Fruit fly (Drosophila melanogaster) whole organism, embryonic: Measurements from ENCODE around the gene aru.

ENCODE experiments used
- Aef1 ChIP-seq: fragments of 200-800 bp; sonication (Bioruptor generic); IDR thresholded peaks from 3 replicates; pipeline ENCODE4 v1.3.6; 2022; ENCODE audit warnings: missing biosample characterization, missing genetic modification characterization
- CG10274 ChIP-seq: fragments of 200-800 bp; sonication (Bioruptor generic); optimal IDR thresholded peaks from 3 replicates; lab custom pipeline; 2017; ENCODE audit warnings: missing biosample characterization, mild to moderate bottlenecking, missing genetic modification characterization
- CG11085 ChIP-seq: fragments of 200-800 bp; sonication (Bioruptor generic); IDR thresholded peaks from 2 replicates; pipeline ENCODE4 v1.3.6; 2022; ENCODE audit warnings: missing biosample characterization, missing genetic modification characterization
- CG11247 ChIP-seq: fragments of 200-800 bp; sonication (Bioruptor generic); IDR thresholded peaks from 2 replicates; pipeline ENCODE4 v1.3.6; 2022; ENCODE audit warnings: missing biosample characterization, missing genetic modification characterization
- CG11504 ChIP-seq: fragments of 200-800 bp; sonication (Bioruptor generic); optimal IDR thresholded peaks from 3 replicates; lab custom pipeline; 2019; ENCODE audit warnings: missing biosample characterization, mild to moderate bottlenecking, missing genetic modification characterization, moderate library complexity
- CG12236 ChIP-seq: fragments of 200-800 bp; sonication (Bioruptor generic); optimal IDR thresholded peaks from 2 replicates; lab custom pipeline; 2016; ENCODE audit warnings: missing biosample characterization, missing genetic modification characterization
- CG1529 ChIP-seq: fragments of 200-800 bp; sonication (Bioruptor generic); optimal IDR thresholded peaks from 3 replicates; lab custom pipeline; 2018; ENCODE audit warnings: missing biosample characterization, missing genetic modification characterization
- CG15696 ChIP-seq: fragments of 200-800 bp; sonication (Bioruptor generic); optimal IDR thresholded peaks from 2 replicates; lab custom pipeline; 2019; ENCODE audit warnings: missing biosample characterization, mild to moderate bottlenecking, missing genetic modification characterization, moderate library complexity
- CG18011 ChIP-seq: fragments of 200-800 bp; sonication (Bioruptor generic); optimal IDR thresholded peaks from 2 replicates; lab custom pipeline; 2017; ENCODE audit warnings: missing biosample characterization, missing genetic modification characterization, mild to moderate bottlenecking, moderate library complexity, missing genotype
- CG30403 ChIP-seq: fragments of 200-800 bp; sonication (Bioruptor generic); optimal IDR thresholded peaks from 3 replicates; lab custom pipeline; 2016; ENCODE audit warnings: missing biosample characterization, missing genetic modification characterization
- CG31224 ChIP-seq: fragments of 200-800 bp; sonication (Bioruptor generic); IDR thresholded peaks from 2 replicates; pipeline ENCODE4 v1.3.6; 2022; ENCODE audit warnings: missing biosample characterization, missing genetic modification characterization
- CG31441 ChIP-seq: fragments of 200-800 bp; sonication (Bioruptor generic); IDR thresholded peaks from 2 replicates; pipeline ENCODE4 v1.3.6; 2022; ENCODE audit warnings: missing biosample characterization, missing genetic modification characterization
- CG5180 ChIP-seq: fragments of 200-800 bp; sonication (Bioruptor generic); optimal IDR thresholded peaks from 3 replicates; lab custom pipeline; 2017; ENCODE audit warnings: missing biosample characterization, missing genetic modification characterization, mild to moderate bottlenecking, moderate library complexity, missing genetic modification reagents
- CG6175 ChIP-seq: fragments of 200-800 bp; sonication (Bioruptor generic); IDR thresholded peaks from 3 replicates; pipeline ENCODE4 v1.3.6; 2022; ENCODE audit warnings: missing biosample characterization, missing genetic modification characterization
- CG8089 ChIP-seq: fragments of 200-800 bp; sonication (Bioruptor generic); optimal IDR thresholded peaks from 3 replicates; lab custom pipeline; 2016; ENCODE audit warnings: missing biosample characterization, missing genetic modification characterization
- CG9817 ChIP-seq: fragments of 200-800 bp; sonication (Bioruptor generic); optimal IDR thresholded peaks from 2 replicates; lab custom pipeline; 2018; ENCODE audit warnings: missing biosample characterization, mild to moderate bottlenecking, missing genetic modification characterization, moderate library complexity
- CrebB ChIP-seq: fragments of 200-800 bp; sonication (Bioruptor generic); optimal IDR thresholded peaks from 3 replicates; lab custom pipeline; 2018; ENCODE audit warnings: missing biosample characterization, mild to moderate bottlenecking, missing genetic modification characterization
- Dll ChIP-seq: fragments of 200-800 bp; sonication (Bioruptor generic); IDR thresholded peaks from 4 replicates; pipeline ENCODE4 v1.3.6; 2022; ENCODE audit warnings: missing biosample characterization, missing genetic modification characterization; ENCODE audit not compliant: partially characterized antibody
- Hand ChIP-seq: fragments of 200-800 bp; sonication (Bioruptor generic); optimal IDR thresholded peaks from 2 replicates; lab custom pipeline; 2017; ENCODE audit warnings: mild to moderate bottlenecking, missing biosample characterization, missing genetic modification reagents, missing genetic modification characterization
- Meics ChIP-seq: fragments of 200-800 bp; sonication (Bioruptor generic); optimal IDR thresholded peaks from 2 replicates; lab custom pipeline; 2017; ENCODE audit warnings: missing biosample characterization, mild to moderate bottlenecking, missing genetic modification characterization
- Mes4 ChIP-seq: fragments of 200-800 bp; sonication (Bioruptor generic); optimal IDR thresholded peaks from 2 replicates; lab custom pipeline; 2016; ENCODE audit warnings: missing biosample characterization, missing genetic modification characterization
- Nf-YA ChIP-seq: fragments of 200-800 bp; sonication (Bioruptor generic); IDR thresholded peaks from 2 replicates; pipeline ENCODE4 v1.3.6; 2022; ENCODE audit warnings: missing biosample characterization, missing genetic modification characterization
- Nf-YC ChIP-seq: fragments of 200-800 bp; optimal IDR thresholded peaks from 3 replicates; lab custom pipeline; 2019; ENCODE audit warnings: missing biosample characterization, mild to moderate bottlenecking, missing genetic modification characterization, moderate library complexity
- Ravus ChIP-seq: fragments of 200-800 bp; sonication (Bioruptor generic); IDR thresholded peaks from 2 replicates; pipeline ENCODE4 v1.3.6; 2022; ENCODE audit warnings: missing biosample characterization, missing genetic modification characterization
- Rfx ChIP-seq: fragments of 200-800 bp; sonication (Bioruptor generic); IDR thresholded peaks from 2 replicates; pipeline ENCODE4 v1.3.6; 2022; ENCODE audit warnings: missing biosample characterization, missing genetic modification characterization
- Spps ChIP-seq: fragments of 200-800 bp; sonication (Bioruptor generic); optimal IDR thresholded peaks from 2 replicates; lab custom pipeline; 2018; ENCODE audit warnings: missing biosample characterization, mild to moderate bottlenecking, missing genetic modification characterization
- Usf ChIP-seq: fragments of 200-800 bp; sonication (Bioruptor generic); optimal IDR thresholded peaks from 2 replicates; lab custom pipeline; 2017; ENCODE audit warnings: missing genotype, missing biosample characterization, missing genetic modification characterization
- ac ChIP-seq: fragments of 200-800 bp; sonication (Bioruptor generic); optimal IDR thresholded peaks from 3 replicates; lab custom pipeline; 2017; ENCODE audit warnings: missing biosample characterization, mild to moderate bottlenecking, missing genetic modification characterization
- amos ChIP-seq: fragments of 200-800 bp; sonication (Bioruptor generic); IDR thresholded peaks from 2 replicates; pipeline ENCODE4 v1.3.6; 2022; ENCODE audit warnings: missing biosample characterization, missing genetic modification characterization; ENCODE audit not compliant: partially characterized antibody
- ap ChIP-seq: fragments of 200-800 bp; sonication (Bioruptor generic); IDR thresholded peaks from 2 replicates; pipeline ENCODE4 v1.3.6; 2022; ENCODE audit warnings: missing biosample characterization, missing genetic modification characterization
- chm ChIP-seq: fragments of 200-800 bp; sonication (Bioruptor generic); IDR thresholded peaks from 2 replicates; pipeline ENCODE4 v1.3.6; 2022; ENCODE audit warnings: missing biosample characterization, missing genetic modification characterization
- crc ChIP-seq: fragments of 200-800 bp; sonication (Bioruptor generic); optimal IDR thresholded peaks from 2 replicates; lab custom pipeline; 2016; ENCODE audit warnings: missing biosample characterization, missing genetic modification characterization
- disco-r ChIP-seq: fragments of 200-800 bp; sonication (Bioruptor generic); optimal IDR thresholded peaks from 2 replicates; lab custom pipeline; 2016; ENCODE audit warnings: missing biosample characterization, missing genetic modification characterization
- emc ChIP-seq: fragments of 200-800 bp; sonication (Bioruptor generic); optimal IDR thresholded peaks from 2 replicates; lab custom pipeline; 2016; ENCODE audit warnings: missing biosample characterization, missing genetic modification characterization
- ems ChIP-seq: fragments of 200-800 bp; sonication (Bioruptor generic); optimal IDR thresholded peaks from 3 replicates; lab custom pipeline; 2016; ENCODE audit warnings: missing biosample characterization, missing genetic modification characterization
- fd64A ChIP-seq: fragments of 200-800 bp; sonication (Bioruptor generic); optimal IDR thresholded peaks from 3 replicates; lab custom pipeline; 2018; ENCODE audit warnings: missing biosample characterization, mild to moderate bottlenecking, missing genetic modification characterization
- klu ChIP-seq: fragments of 200-800 bp; sonication (Bioruptor generic); IDR thresholded peaks from 2 replicates; pipeline ENCODE4 v1.3.6; 2022; ENCODE audit warnings: missing biosample characterization, missing genetic modification characterization
- knrl ChIP-seq: fragments of 200-800 bp; sonication (Bioruptor generic); IDR thresholded peaks from 3 replicates; pipeline ENCODE4 v1.3.6; 2022; ENCODE audit warnings: missing biosample characterization, missing genetic modification characterization; ENCODE audit not compliant: partially characterized antibody
- maf-S ChIP-seq: fragments of 200-800 bp; sonication (Bioruptor generic); optimal IDR thresholded peaks from 2 replicates; lab custom pipeline; 2016; ENCODE audit warnings: missing biosample characterization, missing genetic modification characterization
- nerfin-2 ChIP-seq: fragments of 200-800 bp; sonication (Bioruptor generic); IDR thresholded peaks from 2 replicates; pipeline ENCODE4 v1.3.6; 2022; ENCODE audit warnings: missing biosample characterization, missing genetic modification characterization; ENCODE audit not compliant: partially characterized antibody
- pnt ChIP-seq: fragments of 200-800 bp; sonication (Bioruptor generic); optimal IDR thresholded peaks from 3 replicates; lab custom pipeline; 2016; ENCODE audit warnings: missing biosample characterization, missing genetic modification characterization
- prd ChIP-seq, 3 experiments: fragments of >200 bp in 2 of 3; fragments of 200-800 bp in 1 of 3; sonication (Bioruptor generic) in 1 of 3; optimal IDR thresholded peaks in 2 of 3; IDR thresholded peaks in 1 of 3; 2 replicates in 2 of 3; 3 replicates in 1 of 3; pipeline versions ENCODE4 v1.3.6 to Lab custom; 2017 to 2022; ENCODE audit warnings: missing biosample characterization in 1 of 3, missing genetic modification characterization in 1 of 3
- repo ChIP-seq: fragments of 200-800 bp; sonication (Bioruptor generic); optimal IDR thresholded peaks from 2 replicates; lab custom pipeline; 2016; ENCODE audit warnings: missing biosample characterization, missing genetic modification characterization
- slou ChIP-seq: fragments of 200-800 bp; sonication (Bioruptor generic); optimal IDR thresholded peaks from 3 replicates; lab custom pipeline; 2016; ENCODE audit warnings: missing biosample characterization, missing genetic modification characterization
- sr ChIP-seq: fragments of 200-800 bp; sonication (Bioruptor generic); IDR thresholded peaks from 3 replicates; pipeline ENCODE4 v1.3.6; 2022; ENCODE audit warnings: missing biosample characterization, missing genetic modification characterization
- ssp ChIP-seq: fragments of 200-800 bp; sonication (Bioruptor generic); IDR thresholded peaks from 2 replicates; pipeline ENCODE4 v1.3.6; 2022; ENCODE audit warnings: missing biosample characterization, missing genetic modification characterization
- tap ChIP-seq: fragments of 200-800 bp; optimal IDR thresholded peaks from 3 replicates; lab custom pipeline; 2019; ENCODE audit warnings: missing biosample characterization, mild to moderate bottlenecking, missing genetic modification characterization, moderate library complexity
- wek ChIP-seq: fragments of 200-800 bp; sonication (Bioruptor generic); optimal IDR thresholded peaks from 3 replicates; lab custom pipeline; 2018; ENCODE audit warnings: missing biosample characterization, mild to moderate bottlenecking, missing genetic modification characterization, moderate library complexity
- zfh1 ChIP-seq: fragments of 200-800 bp; sonication (Bioruptor generic); IDR thresholded peaks from 3 replicates; pipeline ENCODE4 v1.3.6; 2022; ENCODE audit warnings: missing biosample characterization, missing genetic modification characterization

aru gene

DNA sequence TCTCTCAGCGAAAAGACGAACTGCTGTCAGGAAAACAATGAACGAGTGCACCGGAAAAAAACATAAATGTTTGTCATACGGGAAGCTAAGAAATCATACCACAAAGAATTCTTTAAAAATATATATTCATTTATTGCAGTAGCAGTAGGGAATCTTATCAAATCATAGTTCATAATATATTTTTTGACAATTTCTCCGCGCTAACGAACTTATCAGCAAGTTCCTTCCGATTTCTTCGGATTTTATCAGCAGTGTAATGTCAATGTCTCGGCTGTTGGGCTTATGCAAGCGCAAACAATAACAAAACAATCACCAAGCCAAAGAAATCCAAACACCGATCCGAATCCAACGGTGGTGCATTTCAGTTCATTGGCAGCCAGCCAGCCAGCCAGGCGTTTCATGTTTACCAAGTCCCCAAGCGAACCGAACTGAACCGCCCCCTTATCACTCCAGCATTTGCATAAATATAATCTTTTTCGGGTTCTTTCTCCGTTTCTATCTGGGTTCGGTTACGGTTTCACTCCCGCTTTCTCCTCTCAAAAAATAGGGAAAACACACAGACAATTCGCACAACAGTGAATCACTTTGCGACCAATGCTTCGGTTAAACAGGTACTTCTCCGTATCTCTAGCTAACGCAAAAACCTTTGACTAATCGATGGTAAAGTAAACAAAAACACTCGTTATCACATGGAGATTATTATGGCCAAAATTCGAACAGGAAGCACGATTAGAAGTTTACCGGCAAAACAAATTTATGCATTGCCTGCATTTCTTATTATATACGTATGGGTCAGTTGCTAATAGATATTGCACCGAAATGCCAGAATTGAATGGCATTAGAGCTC lies 40.4 kb downstream of the aru start (continued):
- peak; percentile 63 for TF ChIP-seq CG30403
- no peak for TF ChIP-seq repo (GFP tag; lab: Kevin White, UChicago)
- no peak for TF ChIP-seq knrl
- TF ChIP-seq Usf (GFP tag; lab: Kevin White, UChicago): no peak
- peak; percentile 48 for TF ChIP-seq fd64A (GFP tag; lab: Kevin White, UChicago)
- TF ChIP-seq tap (tag; lab: Kevin White, UChicago): peak; percentile 44
- no peak for TF ChIP-seq emc (GFP tag; lab: Kevin White, UChicago)
- TF ChIP-seq Ravus (GFP tag; lab: Robert Waterston, UW): no peak
- TF ChIP-seq Spps (tag; lab: Kevin White, UChicago): no peak
- no peak for TF ChIP-seq wek (GFP tag; lab: Kevin White, UChicago)
- TF ChIP-seq CG5180 (GFP tag; lab: Kevin White, UChicago): no peak
- no peak for TF ChIP-seq maf-S (GFP tag; lab: Kevin White, UChicago)
- no peak for TF ChIP-seq Rfx (GFP tag; lab: Robert Waterston, UW)
- TF ChIP-seq CG6175 (GFP tag; lab: Robert Waterston, UW): no peak
- no peak for TF ChIP-seq chm (GFP tag; lab: Robert Waterston, UW)
- no peak for TF ChIP-seq nerfin-2 (GFP tag; lab: Robert Waterston, UW)
- no peak for TF ChIP-seq crc (GFP tag; lab: Kevin White, UChicago)
- no peak for TF ChIP-seq Hand (GFP tag; lab: Kevin White, UChicago)
- TF ChIP-seq ssp (GFP tag; lab: Robert Waterston, UW): no peak
- no peak for TF ChIP-seq ap (GFP tag; lab: Robert Waterston, UW)
- no peak for TF ChIP-seq CG10274 (GFP tag; lab: Kevin White, UChicago)
- TF ChIP-seq amos (GFP tag; lab: Robert Waterston, UW): no peak
- TF ChIP-seq Mes4 (GFP tag; lab: Kevin White, UChicago): peak; percentile 18
- peak; percentile 65 for TF ChIP-seq CG1529
- no peak for TF ChIP-seq Aef1 (GFP tag; lab: Robert Waterston, UW)
- no peak for TF ChIP-seq Meics (GFP tag; lab: Kevin White, UChicago)
- TF ChIP-seq CG31224 (GFP tag; lab: Robert Waterston, UW): no peak
- no peak for TF ChIP-seq CG18011 (GFP tag; lab: Kevin White, UChicago)
- TF ChIP-seq pnt (GFP tag; lab: Kevin White, UChicago): no peak
- TF ChIP-seq CG15696 (tag; lab: Kevin White, UChicago): peak; percentile 19
- no peak for TF ChIP-seq CG31441 (GFP tag; lab: Robert Waterston, UW)
- TF ChIP-seq zfh1 (GFP tag; lab: Robert Waterston, UW): peak; percentile 13; the same call in 1 of the 3 replicates
- no peak for TF ChIP-seq CG12236
- no peak for TF ChIP-seq CG9817 (tag; lab: Kevin White, UChicago)
- TF ChIP-seq sr (GFP tag; lab: Robert Waterston, UW): no peak
- no peak for TF ChIP-seq ems
- TF ChIP-seq CG11085 (GFP tag; lab: Robert Waterston, UW): no peak
- TF ChIP-seq klu (GFP tag; lab: Robert Waterston, UW): no peak
- no peak for TF ChIP-seq disco-r (GFP tag; lab: Kevin White, UChicago)
- TF ChIP-seq Dll (GFP tag; lab: Robert Waterston, UW): no peak
- TF ChIP-seq slou: no peak
- TF ChIP-seq CrebB: no peak
- TF ChIP-seq ac (GFP tag; lab: Kevin White, UChicago): no peak
- no peak for TF ChIP-seq Nf-YC (tag; lab: Kevin White, UChicago)
- no peak for TF ChIP-seq prd (optimal IDR thresholded peaks at IDR 0.05; lab: Kevin White, UChicago)
- peak; percentile 21; the same call in 1 of the 3 replicates for TF ChIP-seq prd (GFP tag; IDR thresholded peaks at IDR 0.05; lab: Robert Waterston, UW)
- TF ChIP-seq CG11247: no peak
- TF ChIP-seq Nf-YA (GFP tag; lab: Robert Waterston, UW): no peak
- TF ChIP-seq CG11504 (tag; lab: Kevin White, UChicago): no peak
- TF ChIP-seq CG8089 (GFP tag; lab: Kevin White, UChicago): peak; percentile 33
